Fruit fly (Drosophila melanogaster) whole organism, embryonic: Measurements from ENCODE around the gene CG10324.

ENCODE experiments used
- CG14441 ChIP-seq: fragments of 200-800 bp; sonication (Bioruptor generic); IDR thresholded peaks from 2 replicates; pipeline ENCODE4 v1.3.6; 2022; ENCODE audit warnings: missing biosample characterization, missing genetic modification characterization
- CG3407 ChIP-seq: fragments of 200-800 bp; sonication (Bioruptor generic); optimal IDR thresholded peaks from 2 replicates; lab custom pipeline; 2018; ENCODE audit warnings: missing biosample characterization, mild to moderate bottlenecking, missing genetic modification characterization

- TF ChIP-seq CG3407 (GFP tag; lab: Kevin White, UChicago) (no peak), CG14441 (no peak)
Measured at dm6 chr3R:16600735-16601134, 46.1 kb downstream of the CG10324 start.
